Fruit fly (Drosophila melanogaster) whole organism, pupa: ENCODE data around the gene 825-Oak.

Experiments
- CG13204 ChIP-seq: fragments of 200-800 bp; sonication (Bioruptor generic); optimal IDR thresholded peaks from 2 replicates; lab custom pipeline; 2018; ENCODE audit warnings: missing biosample characterization, mild to moderate bottlenecking, missing genetic modification characterization, moderate library complexity
- CG14655 ChIP-seq: fragments of 200-800 bp; sonication (Bioruptor generic); optimal IDR thresholded peaks from 3 replicates; lab custom pipeline; 2017; ENCODE audit warnings: mild to moderate bottlenecking, missing biosample characterization, missing genetic modification reagents, missing genetic modification characterization
- CG34367 ChIP-seq: fragments of 200-800 bp; sonication (Bioruptor generic); optimal IDR thresholded peaks from 2 replicates; lab custom pipeline; 2018; ENCODE audit warnings: missing biosample characterization, mild to moderate bottlenecking, missing genetic modification characterization
- CG4496 ChIP-seq: fragments of 200-800 bp; sonication (Bioruptor generic); IDR thresholded peaks from 3 replicates; pipeline ENCODE4 v1.3.6; 2022; ENCODE audit warnings: missing biosample characterization, missing genetic modification characterization
- D1 ChIP-seq: fragments of 200-800 bp; sonication (Bioruptor generic); optimal IDR thresholded peaks from 2 replicates; lab custom pipeline; 2018; ENCODE audit warnings: missing biosample characterization, mild to moderate bottlenecking, missing genetic modification characterization, moderate library complexity
- Ets98B ChIP-seq: fragments of 200-800 bp; sonication (Bioruptor generic); IDR thresholded peaks from 2 replicates; pipeline ENCODE4 v1.3.6; 2022; ENCODE audit warnings: missing biosample characterization, missing genetic modification characterization

DNA sequence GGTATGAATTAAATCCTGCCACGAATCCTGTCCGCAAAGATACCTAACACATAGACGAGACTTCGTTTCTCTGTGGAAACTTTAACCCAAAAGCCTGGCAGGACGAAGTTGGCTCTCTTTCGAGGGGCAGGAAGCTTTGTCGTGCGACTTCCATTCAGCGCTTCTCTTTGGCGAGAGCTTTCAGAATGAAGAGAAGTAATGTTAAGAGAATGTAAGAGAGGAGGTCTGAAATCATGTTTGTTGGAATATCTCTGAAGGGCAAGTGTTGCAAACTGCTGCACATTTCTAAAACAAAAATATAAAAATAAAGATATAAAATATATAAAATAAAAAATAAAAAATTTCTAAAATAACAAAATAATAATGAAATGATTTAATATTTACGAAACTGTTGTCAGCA is 10.0 kb upstream of the 825-Oak start:
- TF ChIP-seq CG34367 (tag; lab: Kevin White, UChicago) (no peak), CG13204 (GFP tag; lab: Kevin White, UChicago) (no peak), CG4496 (no peak), Ets98B (GFP tag; lab: Robert Waterston, UW) (no peak), D1 (no peak), CG14655 (GFP tag; lab: Kevin White, UChicago) (no peak)
